Worm (Caenorhabditis elegans) whole organism, L2 larva: ENCODE data around the gene ocr-3.

Experiments
- C34F6.9 ChIP-seq: fragments of 150-350 bp; optimal IDR thresholded peaks from 2 replicates; lab custom pipeline; 2014; ENCODE audit warnings: missing biosample characterization, missing genetic modification characterization
- F13H6.1 ChIP-seq: sonication (generic microtip); optimal IDR thresholded peaks from 2 replicates; lab custom pipeline; 2016; ENCODE audit warnings: missing genetic modification characterization, missing compliant biosample characterization
- R02D3.7 ChIP-seq: fragments of 150-350 bp; optimal IDR thresholded peaks from 2 replicates; lab custom pipeline; 2014; ENCODE audit warnings: missing biosample characterization, missing genetic modification characterization
- ZK546.5 ChIP-seq: sonication (generic microtip); optimal IDR thresholded peaks from 2 replicates; lab custom pipeline; 2017; ENCODE audit warnings: missing biosample characterization, missing genetic modification characterization
- alr-1 ChIP-seq: fragments of 150-350 bp; optimal IDR thresholded peaks from 2 replicates; lab custom pipeline; 2014; ENCODE audit warnings: missing biosample characterization, missing genetic modification characterization
- aly-2 ChIP-seq: fragments of 150-350 bp; optimal IDR thresholded peaks from 2 replicates; lab custom pipeline; 2014; ENCODE audit warnings: missing biosample characterization, missing genetic modification characterization
- ama-1 ChIP-seq: fragments of 150-350 bp; optimal IDR thresholded peaks from 2 replicates; lab custom pipeline; 2018; ENCODE audit warnings: inconsistent platforms
- ceh-82 ChIP-seq: fragments of 150-350 bp; optimal IDR thresholded peaks from 2 replicates; lab custom pipeline; 2014; ENCODE audit warnings: missing biosample characterization, missing genetic modification characterization
- crh-2 ChIP-seq: sonication (generic microtip); optimal IDR thresholded peaks from 2 replicates; lab custom pipeline; 2017; ENCODE audit warnings: missing biosample characterization, missing genetic modification characterization
- egl-27 ChIP-seq: sonication (generic microtip); optimal IDR thresholded peaks from 3 replicates; lab custom pipeline; 2017; ENCODE audit warnings: missing biosample characterization, missing genetic modification reagents, missing genetic modification characterization
- elt-1 ChIP-seq: fragments of 150-350 bp; optimal IDR thresholded peaks from 2 replicates; lab custom pipeline; 2014; ENCODE audit warnings: missing biosample characterization, missing genetic modification characterization
- elt-3 ChIP-seq: sonication (generic microtip); optimal IDR thresholded peaks from 2 replicates; lab custom pipeline; 2017; ENCODE audit warnings: missing biosample characterization, missing genetic modification characterization
- fos-1 ChIP-seq: fragments of 150-350 bp; optimal IDR thresholded peaks from 2 replicates; lab custom pipeline; 2014; ENCODE audit warnings: missing biosample characterization, missing genetic modification characterization
- lin-11 ChIP-seq: fragments of 150-350 bp; sonication (generic microtip); optimal IDR thresholded peaks from 2 replicates; lab custom pipeline; 2014; ENCODE audit warnings: missing biosample characterization, missing genetic modification characterization, inconsistent platforms, mixed read lengths
- lin-13 ChIP-seq: fragments of 150-350 bp; optimal IDR thresholded peaks from 2 replicates; lab custom pipeline; 2014; ENCODE audit warnings: missing biosample characterization, missing genetic modification reagents, missing genetic modification characterization
- mab-5 ChIP-seq: fragments of 150-350 bp; optimal IDR thresholded peaks from 2 replicates; lab custom pipeline; 2014; ENCODE audit warnings: missing biosample characterization, missing genetic modification characterization
- mbf-1 ChIP-seq: sonication (generic microtip); optimal IDR thresholded peaks from 2 replicates; lab custom pipeline; 2017; ENCODE audit warnings: missing biosample characterization, missing genetic modification characterization
- mdl-1 ChIP-seq, 2 experiments: fragments of 150-350 bp in 1 of 2; sonication (generic microtip) in 1 of 2; optimal IDR thresholded peaks; 2 replicates each; lab custom pipeline; 2017; ENCODE audit warnings: missing biosample characterization in 2 of 2, missing genetic modification characterization in 2 of 2
- nhr-10 ChIP-seq: sonication (generic microtip); optimal IDR thresholded peaks from 2 replicates; lab custom pipeline; 2017; ENCODE audit warnings: missing biosample characterization, missing genetic modification characterization
- nhr-11 ChIP-seq: fragments of 150-350 bp; optimal IDR thresholded peaks from 2 replicates; lab custom pipeline; 2014; ENCODE audit warnings: missing biosample characterization, missing genetic modification characterization
- nhr-129 ChIP-seq: fragments of 150-350 bp; optimal IDR thresholded peaks from 2 replicates; lab custom pipeline; 2014; ENCODE audit warnings: missing biosample characterization, missing genetic modification characterization
- nhr-21 ChIP-seq: fragments of 150-350 bp; optimal IDR thresholded peaks from 2 replicates; lab custom pipeline; 2014; ENCODE audit warnings: missing biosample characterization, missing genetic modification characterization
- nhr-23 ChIP-seq: fragments of 150-350 bp; optimal IDR thresholded peaks from 2 replicates; lab custom pipeline; 2014; ENCODE audit warnings: missing biosample characterization, missing genetic modification reagents, missing genetic modification characterization
- nhr-237 ChIP-seq: fragments of 150-350 bp; optimal IDR thresholded peaks from 2 replicates; lab custom pipeline; 2014; ENCODE audit warnings: missing biosample characterization, missing genetic modification characterization
- nhr-25 ChIP-seq: fragments of 150-350 bp; sonication (generic microtip); optimal IDR thresholded peaks from 3 replicates; lab custom pipeline; 2014; ENCODE audit warnings: missing biosample characterization, missing genetic modification characterization
- nhr-77 ChIP-seq: fragments of 150-350 bp; optimal IDR thresholded peaks from 2 replicates; lab custom pipeline; 2014; ENCODE audit warnings: missing biosample characterization, missing genetic modification characterization
- peb-1 ChIP-seq: fragments of 150-350 bp; optimal IDR thresholded peaks from 2 replicates; lab custom pipeline; 2014; ENCODE audit warnings: missing biosample characterization, missing genetic modification characterization
- sem-4 ChIP-seq: fragments of 150-350 bp; optimal IDR thresholded peaks from 2 replicates; lab custom pipeline; 2014; ENCODE audit warnings: missing biosample characterization, missing genetic modification reagents, missing genetic modification characterization
- skn-1 ChIP-seq: sonication (generic microtip); optimal IDR thresholded peaks from 2 replicates; lab custom pipeline; 2017; ENCODE audit warnings: missing biosample characterization, missing genetic modification characterization
- sma-9 ChIP-seq, 2 experiments: fragments of 150-350 bp in 1 of 2; sonication (generic microtip) in 1 of 2; optimal IDR thresholded peaks; 2 replicates each; lab custom pipeline; 2014 to 2016; ENCODE audit warnings: missing genetic modification characterization in 2 of 2, mild to moderate bottlenecking in 1 of 2, missing biosample characterization in 1 of 2, missing compliant biosample characterization in 1 of 2, missing genetic modification reagents in 1 of 2, moderate library complexity in 1 of 2
- unc-55 ChIP-seq: fragments of 150-350 bp; sonication (generic microtip); optimal IDR thresholded peaks from 3 replicates; lab custom pipeline; 2014; ENCODE audit warnings: missing biosample characterization, missing genetic modification reagents, missing genetic modification characterization
- unc-62 ChIP-seq: fragments of 150-350 bp; optimal IDR thresholded peaks from 2 replicates; lab custom pipeline; 2014; ENCODE audit warnings: missing biosample characterization, missing genetic modification reagents, missing genetic modification characterization
- zag-1 ChIP-seq: fragments of 150-350 bp; optimal IDR thresholded peaks from 2 replicates; lab custom pipeline; 2014; ENCODE audit warnings: missing biosample characterization, missing genetic modification characterization
- ztf-1 ChIP-seq: fragments of 200-800 bp; sonication (Bioruptor generic); conservative IDR thresholded peaks from 2 replicates; pipeline ENCODE4 v1.3.6; 2022; ENCODE audit warnings: missing genetic modification characterization, missing compliant biosample characterization
- ztf-11 ChIP-seq: sonication (generic microtip); optimal IDR thresholded peaks from 2 replicates; lab custom pipeline; 2017; ENCODE audit warnings: missing biosample characterization, missing genetic modification characterization

ocr-3 gene

ce11 chrX:15133180-15133579 lies 35.3 kb upstream of the ocr-3 start:
- TF ChIP-seq lin-13 (GFP tag; lab: Kevin White, UChicago) (no peak), nhr-129 (tag; lab: Kevin White, UChicago) (no peak), sma-9 (GFP tag; optimal IDR thresholded peaks at IDR 0.05; lab: Kevin White, UChicago) (no peak), sma-9 (tag; optimal IDR thresholded peaks at IDR 0.05; lab: Kevin White, UChicago) (no peak), peb-1 (no peak), crh-2 (no peak), mdl-1 (tag; optimal IDR thresholded peaks at IDR 0.05; lab: Kevin White, UChicago) (no peak), mab-5 (tag; lab: Kevin White, UChicago) (no peak), lin-11 (no peak), ZK546.5 (tag; lab: Kevin White, UChicago) (no peak), mbf-1 (tag; lab: Kevin White, UChicago) (no peak), unc-62 (no peak), unc-55 (no peak), nhr-77 (tag; lab: Kevin White, UChicago) (no peak), F13H6.1 (no peak), nhr-10 (no peak), egl-27 (tag; lab: Kevin White, UChicago) (no peak)
- TF ChIP-seq, all 48 proteins: peak for 0

DNA sequence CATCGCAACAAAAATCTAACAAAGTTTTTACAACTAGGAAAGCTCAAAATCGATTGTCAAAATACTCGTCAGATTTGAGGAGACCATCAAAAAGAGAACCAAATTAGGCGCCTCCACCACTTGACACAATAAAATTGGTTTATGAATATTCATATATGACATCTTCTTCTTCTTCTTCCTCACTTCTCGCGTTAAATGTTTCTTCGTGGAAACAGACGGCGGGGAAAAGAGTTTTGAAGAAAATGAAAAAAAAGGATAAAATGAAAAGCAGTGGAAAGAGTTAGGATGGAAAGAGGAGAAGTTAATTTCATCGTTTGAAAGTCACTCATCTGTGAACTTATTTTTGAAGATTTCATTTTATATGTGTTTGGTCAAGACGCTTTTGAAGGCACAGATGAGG lies 33.6 kb upstream of the ocr-3 start:
- TF ChIP-seq skn-1: no peak
- no peak for TF ChIP-seq aly-2 (tag; lab: Kevin White, UChicago)
- no peak for TF ChIP-seq ama-1 (lab: Kevin White, UChicago)
- TF ChIP-seq F13H6.1: no peak
- TF ChIP-seq ceh-82 (tag; lab: Kevin White, UChicago): no peak
- no peak for TF ChIP-seq elt-3 (tag; lab: Kevin White, UChicago)
- no peak for TF ChIP-seq nhr-23 (tag; lab: Kevin White, UChicago)
- TF ChIP-seq nhr-129 (tag; lab: Kevin White, UChicago): no peak
- TF ChIP-seq mdl-1 (tag; optimal IDR thresholded peaks at IDR 0.05; lab: Kevin White, UChicago): no peak
- TF ChIP-seq crh-2: no peak
- TF ChIP-seq ztf-11 (tag; lab: Kevin White, UChicago): no peak
- no peak for TF ChIP-seq nhr-11 (tag; lab: Kevin White, UChicago)
- no peak for TF ChIP-seq nhr-25

ce11 chrX:15146415-15147210 lies 21.9 kb upstream of the ocr-3 start:
- TF ChIP-seq nhr-25 (no peak), sem-4 (tag; lab: Kevin White, UChicago) (no peak), nhr-237 (tag; lab: Kevin White, UChicago) (no peak), C34F6.9 (tag; lab: Kevin White, UChicago) (no peak), ZK546.5 (tag; lab: Kevin White, UChicago) (no peak), lin-11 (no peak), mab-5 (tag; lab: Kevin White, UChicago) (no peak), aly-2 (tag; lab: Kevin White, UChicago) (no peak), nhr-129 (tag; lab: Kevin White, UChicago) (peak; percentile 4), sma-9 (GFP tag; optimal IDR thresholded peaks at IDR 0.05; lab: Kevin White, UChicago) (peak; percentile 6), sma-9 (tag; optimal IDR thresholded peaks at IDR 0.05; lab: Kevin White, UChicago) (no peak), nhr-10 (no peak), F13H6.1 (no peak), zag-1 (tag; lab: Kevin White, UChicago) (no peak), skn-1 (no peak), fos-1 (tag; lab: Kevin White, UChicago) (peak; percentile 39), alr-1 (tag; lab: Kevin White, UChicago) (no peak), nhr-21 (no peak), nhr-23 (tag; lab: Kevin White, UChicago) (no peak), ztf-11 (tag; lab: Kevin White, UChicago) (no peak), nhr-77 (tag; lab: Kevin White, UChicago) (no peak), mdl-1 (tag; optimal IDR thresholded peaks at IDR 0.05; lab: Kevin White, UChicago) (no peak), ama-1 (lab: Kevin White, UChicago) (no peak), ztf-1 (GFP tag; lab: Robert Waterston, UW) (no peak), elt-1 (tag; lab: Kevin White, UChicago) (no peak), peb-1 (no peak), unc-62 (no peak), crh-2 (peak; percentile 13), ceh-82 (tag; lab: Kevin White, UChicago) (no peak)

DNA sequence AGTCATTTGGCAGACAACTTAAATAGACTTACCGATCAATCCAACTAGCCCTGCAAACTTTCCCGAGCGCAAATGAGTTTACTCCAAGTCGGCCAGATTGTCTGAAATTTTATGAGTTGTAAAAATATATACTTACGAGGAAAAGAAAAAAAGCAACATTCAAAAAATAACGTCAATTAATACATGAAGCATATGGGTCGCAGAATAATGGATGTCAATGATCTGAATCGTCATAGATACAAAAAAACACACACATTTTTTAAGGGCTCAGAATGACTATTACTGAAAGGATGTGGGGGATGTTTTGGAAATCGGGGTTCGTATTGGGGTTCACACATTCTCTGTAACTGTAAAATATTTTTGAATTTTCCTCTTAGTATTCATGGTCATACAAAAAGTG lies 20.9 kb upstream of the ocr-3 start, which contains the start of gene unc-7:
TSS of gene unc-7 (minus strand) at position 101 of the 400 bp plus-strand sequence.
- TF ChIP-seq lin-11 (no peak), R02D3.7 (tag; lab: Kevin White, UChicago) (no peak), elt-3 (tag; lab: Kevin White, UChicago) (no peak), sem-4 (tag; lab: Kevin White, UChicago) (no peak), ztf-1 (GFP tag; lab: Robert Waterston, UW) (no peak), nhr-10 (no peak), unc-62 (no peak), nhr-237 (tag; lab: Kevin White, UChicago) (no peak), mbf-1 (tag; lab: Kevin White, UChicago) (no peak), aly-2 (tag; lab: Kevin White, UChicago) (no peak), nhr-21 (no peak), nhr-77 (tag; lab: Kevin White, UChicago) (no peak), nhr-25 (no peak), lin-13 (GFP tag; lab: Kevin White, UChicago) (no peak), unc-55 (no peak)
